Worm (Caenorhabditis elegans) whole organism, L4 larva: ENCODE results near the gene H21P03.10.

Experiments
- D1046.2 ChIP-seq: fragments of 200-800 bp; sonication (Bioruptor generic); IDR thresholded peaks from 2 replicates; pipeline ENCODE4 v1.3.6; 2022; ENCODE audit warnings: missing genetic modification characterization, missing compliant biosample characterization
- F26F4.8 ChIP-seq: fragments of 200-800 bp; sonication (Bioruptor generic); conservative IDR thresholded peaks from 2 replicates; pipeline ENCODE4 v1.3.6; 2022; ENCODE audit warnings: missing genetic modification characterization, missing compliant biosample characterization
- F44E2.7 ChIP-seq: fragments of 200-800 bp; sonication (Bioruptor generic); IDR thresholded peaks from 2 replicates; pipeline ENCODE4 v2.1.2; 2022; ENCODE audit warnings: missing genetic modification characterization, missing compliant biosample characterization
- F49E8.2 ChIP-seq: sonication (generic microtip); optimal IDR thresholded peaks from 2 replicates; lab custom pipeline; 2016; ENCODE audit warnings: missing compliant biosample characterization, mild to moderate bottlenecking, missing genetic modification characterization, borderline replicate concordance
- R02D3.7 ChIP-seq: fragments of 150-350 bp; sonication (generic microtip); optimal IDR thresholded peaks from 3 replicates; lab custom pipeline; 2014; ENCODE audit warnings: missing biosample characterization, missing genetic modification characterization
- Y75B8A.6 ChIP-seq: fragments of 200-800 bp; sonication (Bioruptor generic); IDR thresholded peaks from 2 replicates; pipeline ENCODE4 v1.3.6; 2022; ENCODE audit warnings: missing genetic modification reagents, missing genetic modification characterization, missing compliant biosample characterization
- ZK337.2 ChIP-seq: fragments of 200-800 bp; sonication (Bioruptor generic); IDR thresholded peaks from 2 replicates; pipeline ENCODE4 v1.3.6; 2022; ENCODE audit warnings: missing genetic modification reagents, missing genetic modification characterization, missing compliant biosample characterization
- aha-1 ChIP-seq: fragments of 150-350 bp; peaks from one replicate; lab custom pipeline; 2014; ENCODE audit warnings: missing biosample characterization, missing genetic modification characterization
- aly-2 ChIP-seq: sonication (generic microtip); optimal IDR thresholded peaks from 2 replicates; lab custom pipeline; 2018; ENCODE audit warnings: missing biosample characterization, missing genetic modification characterization
- ceh-20 ChIP-seq: fragments of 200-800 bp; sonication (Bioruptor generic); IDR thresholded peaks from 2 replicates; pipeline ENCODE4 v1.3.6; 2022; ENCODE audit warnings: missing genetic modification reagents, missing genetic modification characterization, missing compliant biosample characterization
- ceh-32 ChIP-seq: sonication (generic microtip); optimal IDR thresholded peaks from 2 replicates; lab custom pipeline; 2016; ENCODE audit warnings: mild to moderate bottlenecking, missing genetic modification characterization, missing compliant biosample characterization; ENCODE audit not compliant: poor library complexity
- cey-2 ChIP-seq: sonication (generic microtip); optimal IDR thresholded peaks from 3 replicates; lab custom pipeline; 2017; ENCODE audit warnings: missing genetic modification characterization, mild to moderate bottlenecking, missing compliant biosample characterization, antibody characterized with exemption, borderline replicate concordance; ENCODE audit not compliant: insufficient read depth
- ctbp-1 ChIP-seq: fragments of 200-800 bp; sonication (Bioruptor generic); IDR thresholded peaks from 2 replicates; pipeline ENCODE4 v1.3.6; 2022; ENCODE audit warnings: missing genetic modification reagents, missing genetic modification characterization, missing compliant biosample characterization
- daf-16 ChIP-seq, 3 experiments: sonication (generic microtip); optimal IDR thresholded peaks; 2 replicates each; lab custom pipeline; 2016 to 2017; ENCODE audit warnings: missing genetic modification characterization in 3 of 3, missing genetic modification reagents in 3 of 3, mild to moderate bottlenecking in 2 of 3, missing compliant biosample characterization in 2 of 3, missing biosample characterization in 1 of 3, moderate library complexity in 1 of 3
- dmd-8 ChIP-seq: fragments of 200-800 bp; sonication (Bioruptor generic); IDR thresholded peaks from 2 replicates; pipeline ENCODE4 v1.3.6; 2022; ENCODE audit warnings: missing genetic modification characterization, missing compliant biosample characterization
- dve-1 ChIP-seq: sonication (generic microtip); optimal IDR thresholded peaks from 2 replicates; lab custom pipeline; 2017; ENCODE audit warnings: antibody characterized with exemption, mild to moderate bottlenecking, missing genetic modification characterization, missing compliant biosample characterization; ENCODE audit not compliant: insufficient read depth
- egl-27 ChIP-seq: sonication (generic microtip); optimal IDR thresholded peaks from 3 replicates; lab custom pipeline; 2017; ENCODE audit warnings: missing biosample characterization, missing genetic modification reagents, missing genetic modification characterization
- egl-43 ChIP-seq: fragments of 200-800 bp; sonication (Bioruptor generic); IDR thresholded peaks from 2 replicates; pipeline ENCODE4 v1.3.6; 2022; ENCODE audit warnings: missing genetic modification reagents, missing genetic modification characterization, missing compliant biosample characterization
- fkh-10 ChIP-seq: fragments of 150-350 bp; optimal IDR thresholded peaks from 2 replicates; lab custom pipeline; 2014; ENCODE audit warnings: missing biosample characterization, missing genetic modification reagents, missing genetic modification characterization
- hmg-1.1 ChIP-seq: fragments of 200-800 bp; sonication (Bioruptor generic); IDR thresholded peaks from 2 replicates; pipeline ENCODE4 v1.3.6; 2022; ENCODE audit warnings: missing genetic modification reagents, missing genetic modification characterization, missing compliant biosample characterization
- jun-1 ChIP-seq: fragments of 150-350 bp; optimal IDR thresholded peaks from 2 replicates; lab custom pipeline; 2014; ENCODE audit warnings: missing biosample characterization, missing genetic modification reagents, missing genetic modification characterization
- lin-38 ChIP-seq: fragments of 200-800 bp; sonication (Bioruptor generic); IDR thresholded peaks from 2 replicates; pipeline ENCODE4 v1.3.6; 2022; ENCODE audit warnings: missing genetic modification reagents, missing genetic modification characterization, missing compliant biosample characterization
- lir-3 ChIP-seq: sonication (generic microtip); optimal IDR thresholded peaks from 2 replicates; lab custom pipeline; 2016; ENCODE audit warnings: mild to moderate bottlenecking, missing genetic modification characterization, missing compliant biosample characterization
- lsy-2 ChIP-seq, 2 experiments: fragments of 150-350 bp in 1 of 2; sonication (generic microtip) in 1 of 2; optimal IDR thresholded peaks; 2 replicates each; lab custom pipeline; 2014 to 2017; ENCODE audit warnings: missing biosample characterization in 2 of 2, missing genetic modification characterization in 2 of 2
- mdl-1 ChIP-seq, 2 experiments: fragments of 150-350 bp in 1 of 2; sonication (generic microtip) in 1 of 2; optimal IDR thresholded peaks; 2 replicates each; lab custom pipeline; 2014 to 2017; ENCODE audit warnings: missing biosample characterization in 2 of 2, missing genetic modification characterization in 2 of 2
- mdt-29 ChIP-seq: fragments of 200-800 bp; sonication (Bioruptor generic); IDR thresholded peaks from 2 replicates; pipeline ENCODE4 v1.3.6; 2022; ENCODE audit warnings: missing genetic modification reagents, missing genetic modification characterization, missing compliant biosample characterization
- mep-1 ChIP-seq: fragments of 150-350 bp; sonication (generic microtip); optimal IDR thresholded peaks from 3 replicates; lab custom pipeline; 2014; ENCODE audit warnings: missing biosample characterization, missing genetic modification characterization
- mes-2 ChIP-seq: sonication (generic microtip); optimal IDR thresholded peaks from 2 replicates; lab custom pipeline; 2016; ENCODE audit warnings: missing genotype, mild to moderate bottlenecking, missing genetic modification characterization, missing compliant biosample characterization; ENCODE audit not compliant: poor library complexity, severe bottlenecking
- nhr-10 ChIP-seq: fragments of 150-350 bp; optimal IDR thresholded peaks from 2 replicates; lab custom pipeline; 2014; ENCODE audit warnings: missing biosample characterization, missing genetic modification characterization
- nhr-237 ChIP-seq: sonication (generic microtip); optimal IDR thresholded peaks from 2 replicates; lab custom pipeline; 2017; ENCODE audit warnings: missing biosample characterization, missing genetic modification characterization
- nhr-28 ChIP-seq: fragments of 150-350 bp; optimal IDR thresholded peaks from 2 replicates; lab custom pipeline; 2014; ENCODE audit warnings: missing biosample characterization, missing genetic modification characterization
- nhr-41 ChIP-seq: fragments of 200-800 bp; sonication (Bioruptor generic); IDR thresholded peaks from 2 replicates; pipeline ENCODE4 v1.3.6; 2022; ENCODE audit warnings: missing genetic modification reagents, missing genetic modification characterization, missing compliant biosample characterization
- nhr-42 ChIP-seq: fragments of 200-800 bp; sonication (Bioruptor generic); IDR thresholded peaks from 2 replicates; pipeline ENCODE4 v1.3.6; 2022; ENCODE audit warnings: missing genetic modification characterization, missing compliant biosample characterization
- nhr-77 ChIP-seq: fragments of 150-350 bp; optimal IDR thresholded peaks from 2 replicates; lab custom pipeline; 2014; ENCODE audit warnings: missing biosample characterization, missing genetic modification characterization
- sdz-12 ChIP-seq: fragments of 200-800 bp; sonication (Bioruptor generic); optimal IDR thresholded peaks from 2 replicates; lab custom pipeline; 2018; ENCODE audit warnings: mild to moderate bottlenecking, missing genetic modification characterization, missing compliant biosample characterization
- set-16 ChIP-seq: fragments of 200-800 bp; sonication (Bioruptor generic); IDR thresholded peaks from 2 replicates; pipeline ENCODE4 v1.3.6; 2022; ENCODE audit warnings: missing genetic modification reagents, missing genetic modification characterization, missing compliant biosample characterization
- skn-1 ChIP-seq: fragments of 150-350 bp; optimal IDR thresholded peaks from 2 replicates; lab custom pipeline; 2014; ENCODE audit warnings: missing biosample characterization, missing genetic modification characterization
- spr-3 ChIP-seq: fragments of 200-800 bp; sonication (Bioruptor generic); optimal IDR thresholded peaks from 2 replicates; lab custom pipeline; 2018; ENCODE audit warnings: mild to moderate bottlenecking, missing genetic modification characterization, missing compliant biosample characterization
- tag-97 ChIP-seq: fragments of 200-800 bp; sonication (Bioruptor generic); IDR thresholded peaks from 2 replicates; pipeline ENCODE4 v1.3.6; 2022; ENCODE audit warnings: missing genetic modification characterization, missing compliant biosample characterization
- tra-1 ChIP-seq: fragments of 200-800 bp; sonication (Bioruptor generic); IDR thresholded peaks from 2 replicates; pipeline ENCODE4 v1.3.6; 2022; ENCODE audit warnings: missing genetic modification reagents, missing genetic modification characterization, missing compliant biosample characterization
- unc-39 ChIP-seq: sonication (generic microtip); optimal IDR thresholded peaks from 2 replicates; lab custom pipeline; 2017; ENCODE audit warnings: missing biosample characterization, missing genetic modification characterization
- unc-62 ChIP-seq, 3 experiments: fragments of 150-350 bp in 1 of 3; sonication (generic microtip); optimal IDR thresholded peaks in 2 of 3; peaks in 1 of 3; 1 replicate in 1 of 3; 2 replicates in 2 of 3; lab custom pipeline; 2014 to 2017; ENCODE audit warnings: missing biosample characterization in 3 of 3, missing genetic modification characterization in 3 of 3, missing genetic modification reagents in 3 of 3, missing genotype in 1 of 3
- zag-1 ChIP-seq: fragments of 150-350 bp; optimal IDR thresholded peaks from 2 replicates; lab custom pipeline; 2014; ENCODE audit warnings: missing biosample characterization, missing genetic modification characterization
- ztf-11 ChIP-seq: fragments of 150-350 bp; optimal IDR thresholded peaks from 2 replicates; lab custom pipeline; 2014; ENCODE audit warnings: missing biosample characterization, missing genetic modification characterization

The H21P03.10 gene

ce11 chrIV:11469698-11470591 is 30.6 kb upstream of the H21P03.10 start, which contains the start of the genes C10C6.13 and wht-2 (continued):
- no peak for TF ChIP-seq tra-1 (GFP tag; lab: Robert Waterston, UW)
- no peak for TF ChIP-seq egl-43
- no peak for TF ChIP-seq ceh-20 (GFP tag; lab: Robert Waterston, UW)

- TF ChIP-seq fkh-10 (GFP tag; lab: Kevin White, UChicago) (no peak), jun-1 (tag; lab: Kevin White, UChicago) (no peak), F44E2.7 (GFP tag; lab: Robert Waterston, UW) (no peak), egl-27 (tag; lab: Kevin White, UChicago) (no peak), sdz-12 (GFP tag; lab: Kevin White, UChicago) (no peak), unc-62 (GFP tag; optimal IDR thresholded peaks at IDR 0.05 in 1 of 2; lab: Kevin White, UChicago) (peak in 1 of 2 experiments; percentile 87), unc-62 (tag; optimal IDR thresholded peaks at IDR 0.05; lab: Kevin White, UChicago) (no peak)
- TF ChIP-seq, all 104 proteins: peak for 1
Observed at ce11 chrIV:11472023-11472422, 28.5 kb upstream of the H21P03.10 start.

- TF ChIP-seq jun-1 (tag; lab: Kevin White, UChicago), result peak; percentile 77
- TF ChIP-seq lsy-2 (tag; optimal IDR thresholded peaks at IDR 0.05; lab: Kevin White, UChicago), result peak in 1 of 2 experiments; percentile 64
- TF ChIP-seq ztf-11 (tag; lab: Kevin White, UChicago), result no peak
- TF ChIP-seq D1046.2, result peak; percentile 93
- no peak for TF ChIP-seq nhr-237 (tag; lab: Kevin White, UChicago)
- TF ChIP-seq aha-1, result peak; percentile 95
- TF ChIP-seq F49E8.2 (tag; lab: Kevin White, UChicago), result peak; percentile 76
- TF ChIP-seq sdz-12 (GFP tag; lab: Kevin White, UChicago), result peak; percentile 91
- TF ChIP-seq nhr-28, result peak; percentile 24
- TF ChIP-seq ceh-32 (tag; lab: Kevin White, UChicago), result no peak
- no peak for TF ChIP-seq skn-1 (tag; lab: Kevin White, UChicago)
- TF ChIP-seq ctbp-1 (GFP tag; lab: Robert Waterston, UW), result peak; percentile 87
- TF ChIP-seq hmg-1.1 (GFP tag; lab: Robert Waterston, UW), result peak; percentile 91
- peak; percentile 86 for TF ChIP-seq lin-38 (GFP tag; lab: Robert Waterston, UW)
- TF ChIP-seq F26F4.8 (GFP tag; lab: Robert Waterston, UW), result peak; percentile 98
- peak in 1 of 2 experiments; percentile 3 for TF ChIP-seq mdl-1 (tag; optimal IDR thresholded peaks at IDR 0.05; lab: Kevin White, UChicago)
- peak; percentile 87 for TF ChIP-seq nhr-41
- no peak for TF ChIP-seq cey-2
- TF ChIP-seq tag-97 (GFP tag; lab: Robert Waterston, UW), result 0 out of 2 replicates have a peak, but pooled peaks have one; percentile 72
- TF ChIP-seq Y75B8A.6 (GFP tag; lab: Robert Waterston, UW), result peak; percentile 87
- peak; percentile 87 for TF ChIP-seq mdt-29
- TF ChIP-seq spr-3 (GFP tag; lab: Kevin White, UChicago), result peak; percentile 85
- TF ChIP-seq aly-2 (tag; lab: Kevin White, UChicago), result peak; percentile 81
- TF ChIP-seq set-16 (GFP tag; lab: Robert Waterston, UW), result peak; percentile 74
- no peak for TF ChIP-seq nhr-77
- TF ChIP-seq dve-1 (tag; lab: Kevin White, UChicago), result peak; percentile 75
- TF ChIP-seq lir-3 (tag; lab: Kevin White, UChicago), result peak; percentile 91
- TF ChIP-seq daf-16 (GFP tag; optimal IDR thresholded peaks at IDR 0.05; lab: Kevin White, UChicago), result peak; percentile 59 to 91
- TF ChIP-seq daf-16 (tag; optimal IDR thresholded peaks at IDR 0.05; lab: Kevin White, UChicago), result peak; percentile 73
- peak; percentile 99 for TF ChIP-seq dmd-8
- TF ChIP-seq nhr-10 (tag; lab: Kevin White, UChicago), result no peak
- TF ChIP-seq R02D3.7, result peak; percentile 14
- TF ChIP-seq unc-39 (tag; lab: Kevin White, UChicago), result no peak
- peak; percentile 81; the same call in 1 of the 2 replicates for TF ChIP-seq nhr-42 (GFP tag; lab: Robert Waterston, UW)
- no peak for TF ChIP-seq zag-1 (tag; lab: Kevin White, UChicago)
- TF ChIP-seq mes-2 (tag; lab: Kevin White, UChicago), result peak; percentile 92
- peak; percentile 80 for TF ChIP-seq mep-1 (tag; lab: Kevin White, UChicago)
- peak; percentile 86 for TF ChIP-seq ZK337.2 (GFP tag; lab: Robert Waterston, UW)
Observed at ce11 chrIV:11474067-11474466, 26.5 kb upstream of the H21P03.10 start.
